Worm (Caenorhabditis elegans): Measurements from ENCODE around the gene msp-152.
A peak's percentile ranks its signal among the peaks of the same experiment; 100 is the strongest.

- TF ChIP-seq unc-30 (tag; optimal IDR thresholded peaks at IDR 0.05) (no peak), rnt-1 (tag; optimal IDR thresholded peaks at IDR 0.05) (peak; percentile 13), ces-1 (GFP tag; optimal IDR thresholded peaks at IDR 0.05) (no peak), blmp-1 (tag; optimal IDR thresholded peaks at IDR 0.05) (peak; percentile 7), ceh-82 (tag; optimal IDR thresholded peaks at IDR 0.05) (no peak), ztf-4 (tag; optimal IDR thresholded peaks at IDR 0.05) (no peak), lin-39 (tag; optimal IDR thresholded peaks at IDR 0.05) (no peak), nhr-237 (tag; optimal IDR thresholded peaks at IDR 0.05) (no peak), aly-2 (tag; optimal IDR thresholded peaks at IDR 0.05) (no peak), snu-23 (GFP tag; optimal IDR thresholded peaks at IDR 0.05) (peak; percentile 12), nhr-77 (tag; optimal IDR thresholded peaks at IDR 0.05) (no peak), efl-1 (optimal IDR thresholded peaks at IDR 0.05) (peak; percentile 40 to 51), efl-1 (GFP tag; optimal IDR thresholded peaks at IDR 0.05 in 1 of 2) (peak; percentile 51 to 55)
These were observed 26.9 kb downstream of the msp-152 start, which contains the start of gene ulp-2 for ce11 chrII:4959719-4960118.
